Fruit fly (Drosophila melanogaster): Measurements from ENCODE around the gene PNUTS.

dm6 chr2L:871419-871846, 1.2 kb downstream of the PNUTS start:
- TF ChIP-seq ems (GFP tag; optimal IDR thresholded peaks at IDR 0.05) (no peak), hb (GFP tag; IDR thresholded peaks at IDR 0.05; ENCODE audit: partially characterized antibody) (no peak), CG11696 (GFP tag; IDR thresholded peaks at IDR 0.05) (no peak), CG9215 (GFP tag; IDR thresholded peaks at IDR 0.05) (no peak), CG11560 (tag; IDR thresholded peaks at IDR 0.05) (no peak), wor (GFP tag; IDR thresholded peaks at IDR 0.05) (no peak), Dbx (GFP tag; IDR thresholded peaks at IDR 0.05) (peak; percentile 26; the same call in 1 of the 3 replicates), Scr (GFP tag; IDR thresholded peaks at IDR 0.05; ENCODE audit: partially characterized antibody) (no peak), CG4707 (GFP tag; optimal IDR thresholded peaks at IDR 0.05) (no peak), ind (GFP tag; optimal IDR thresholded peaks at IDR 0.05) (no peak)

Measured in whole organism, embryonic.